Fruit fly (Drosophila melanogaster) whole organism, embryonic: ENCODE data around the gene CG3040.

Source experiments
- BEAF-32 ChIP-seq: fragments of 200-800 bp; sonication (Bioruptor generic); optimal IDR thresholded peaks from 3 replicates; lab custom pipeline; 2017; ENCODE audit warnings: missing biosample characterization, missing genetic modification characterization, mild to moderate bottlenecking, moderate library complexity, missing genetic modification reagents
- BtbVII ChIP-seq: fragments of 200-800 bp; sonication (Bioruptor generic); optimal IDR thresholded peaks from 3 replicates; lab custom pipeline; 2017; ENCODE audit warnings: missing biosample characterization, mild to moderate bottlenecking, missing genetic modification characterization
- CG1024 ChIP-seq: fragments of 200-800 bp; sonication (Bioruptor generic); IDR thresholded peaks from 2 replicates; pipeline ENCODE4 v1.3.6; 2022; ENCODE audit warnings: missing biosample characterization, missing genetic modification characterization
- CG11093 ChIP-seq: fragments of 200-800 bp; sonication (Bioruptor generic); IDR thresholded peaks from 3 replicates; pipeline ENCODE4 v1.3.6; 2022; ENCODE audit warnings: missing biosample characterization, missing genetic modification characterization
- CG12391 ChIP-seq: fragments of 200-800 bp; sonication (Bioruptor generic); optimal IDR thresholded peaks from 3 replicates; lab custom pipeline; 2018; ENCODE audit warnings: missing biosample characterization, mild to moderate bottlenecking, missing genetic modification characterization, moderate library complexity
- CG13775 ChIP-seq: fragments of 200-800 bp; sonication (Bioruptor generic); optimal IDR thresholded peaks from 3 replicates; lab custom pipeline; 2017; ENCODE audit warnings: missing biosample characterization, mild to moderate bottlenecking, missing genetic modification characterization
- CG15479 ChIP-seq: fragments of 200-800 bp; sonication (Bioruptor generic); optimal IDR thresholded peaks from 3 replicates; lab custom pipeline; 2019; ENCODE audit warnings: missing biosample characterization, mild to moderate bottlenecking, missing genetic modification characterization, moderate library complexity
- CG15514 ChIP-seq: fragments of 200-800 bp; sonication (Bioruptor generic); optimal IDR thresholded peaks from 3 replicates; lab custom pipeline; 2017; ENCODE audit warnings: missing biosample characterization, missing genetic modification characterization, mild to moderate bottlenecking, moderate library complexity, missing genetic modification reagents
- CG18599 ChIP-seq: fragments of 200-800 bp; sonication (Bioruptor generic); optimal IDR thresholded peaks from 3 replicates; lab custom pipeline; 2017; ENCODE audit warnings: missing biosample characterization, missing genetic modification characterization, mild to moderate bottlenecking, moderate library complexity, missing genetic modification reagents
- CG2678 ChIP-seq: fragments of 200-800 bp; sonication (Bioruptor generic); optimal IDR thresholded peaks from 3 replicates; lab custom pipeline; 2019; ENCODE audit warnings: missing biosample characterization, mild to moderate bottlenecking, missing genetic modification characterization, moderate library complexity
- CG2712 ChIP-seq: fragments of 200-800 bp; optimal IDR thresholded peaks from 3 replicates; lab custom pipeline; 2019; ENCODE audit warnings: missing biosample characterization, mild to moderate bottlenecking, missing genetic modification characterization, moderate library complexity
- CG2875 ChIP-seq: fragments of 200-800 bp; sonication (Bioruptor generic); optimal IDR thresholded peaks from 2 replicates; lab custom pipeline; 2017; ENCODE audit warnings: missing biosample characterization, mild to moderate bottlenecking, missing genetic modification characterization, missing genetic modification reagents
- CG3163 ChIP-seq: fragments of 200-800 bp; sonication (Bioruptor generic); optimal IDR thresholded peaks from 3 replicates; lab custom pipeline; 2016; ENCODE audit warnings: missing biosample characterization, missing genetic modification characterization
- CG33213 ChIP-seq: fragments of 200-800 bp; sonication (Bioruptor generic); optimal IDR thresholded peaks from 3 replicates; lab custom pipeline; 2016; ENCODE audit warnings: missing biosample characterization, missing genetic modification characterization
- CG4282 ChIP-seq: fragments of 200-800 bp; sonication (Bioruptor generic); optimal IDR thresholded peaks from 2 replicates; lab custom pipeline; 2016; ENCODE audit warnings: missing biosample characterization, missing genetic modification characterization
- CG4617 ChIP-seq: fragments of 200-800 bp; sonication (Bioruptor generic); optimal IDR thresholded peaks from 3 replicates; lab custom pipeline; 2016; ENCODE audit warnings: missing biosample characterization, missing genetic modification characterization, borderline replicate concordance
- CG7839 ChIP-seq: fragments of 200-800 bp; sonication (Bioruptor generic); optimal IDR thresholded peaks from 3 replicates; lab custom pipeline; 2018; ENCODE audit warnings: missing biosample characterization, mild to moderate bottlenecking, missing genetic modification characterization, moderate library complexity
- D ChIP-seq, 2 experiments: fragments of 200-800 bp in 1 of 2; fragments of >200 bp in 1 of 2; sonication (Bioruptor generic) in 1 of 2; optimal IDR thresholded peaks; 2 replicates in 1 of 2; 3 replicates in 1 of 2; lab custom pipeline; 2017; ENCODE audit warnings: mild to moderate bottlenecking in 1 of 2, missing biosample characterization in 1 of 2, missing genetic modification characterization in 1 of 2, missing genetic modification reagents in 1 of 2
- Dip2 ChIP-seq: fragments of 200-800 bp; sonication (Bioruptor generic); IDR thresholded peaks from 2 replicates; pipeline ENCODE4 v1.3.6; 2022; ENCODE audit warnings: missing biosample characterization, missing genetic modification characterization
- Dp ChIP-seq: fragments of 200-800 bp; sonication (Bioruptor generic); optimal IDR thresholded peaks from 2 replicates; lab custom pipeline; 2018; ENCODE audit warnings: missing biosample characterization, mild to moderate bottlenecking, missing genetic modification characterization, moderate library complexity
- Eip74EF ChIP-seq, 2 experiments: fragments of 200-800 bp in 1 of 2; fragments of >200 bp in 1 of 2; sonication (Bioruptor generic) in 1 of 2; optimal IDR thresholded peaks; 2 replicates each; lab custom pipeline; 2017 to 2019; ENCODE audit warnings: missing biosample characterization in 2 of 2, missing genetic modification characterization in 2 of 2, mild to moderate bottlenecking in 1 of 2, moderate library complexity in 1 of 2
- HHEX ChIP-seq: fragments of 200-800 bp; sonication (Bioruptor generic); optimal IDR thresholded peaks from 3 replicates; lab custom pipeline; 2017; ENCODE audit warnings: missing biosample characterization, mild to moderate bottlenecking, missing genetic modification characterization, missing genetic modification reagents
- Hey ChIP-seq: fragments of 200-800 bp; sonication (Bioruptor generic); optimal IDR thresholded peaks from 3 replicates; lab custom pipeline; 2018; ENCODE audit warnings: missing biosample characterization, mild to moderate bottlenecking, missing genetic modification characterization
- Hr51 ChIP-seq, 2 experiments: fragments of 200-800 bp; sonication (Bioruptor generic); optimal IDR thresholded peaks; 2 replicates in 1 of 2; 3 replicates in 1 of 2; lab custom pipeline; 2016 to 2018; ENCODE audit warnings: missing biosample characterization in 2 of 2, missing genetic modification characterization in 2 of 2, mild to moderate bottlenecking in 1 of 2, moderate library complexity in 1 of 2
- Hsf ChIP-seq: fragments of 200-800 bp; sonication (Bioruptor generic); optimal IDR thresholded peaks from 3 replicates; lab custom pipeline; 2016; ENCODE audit warnings: missing biosample characterization, missing genetic modification characterization
- Mrtf ChIP-seq: fragments of 200-800 bp; sonication (Bioruptor generic); IDR thresholded peaks from 3 replicates; pipeline ENCODE4 v1.3.6; 2022; ENCODE audit warnings: missing biosample characterization, missing genetic modification characterization
- Rx ChIP-seq: fragments of 200-800 bp; sonication (Bioruptor generic); IDR thresholded peaks from 2 replicates; pipeline ENCODE4 v1.3.6; 2022; ENCODE audit warnings: missing biosample characterization, missing genetic modification characterization
- Sry-β ChIP-seq: fragments of 200-800 bp; sonication (Bioruptor generic); optimal IDR thresholded peaks from 2 replicates; lab custom pipeline; 2018; ENCODE audit warnings: missing biosample characterization, mild to moderate bottlenecking, missing genetic modification characterization, moderate library complexity
- Tbp ChIP-seq: fragments of >200 bp; optimal IDR thresholded peaks from 2 replicates; lab custom pipeline; 2018; ENCODE audit warnings: missing biosample characterization, missing genetic modification characterization
- YL-1 ChIP-seq: fragments of 200-800 bp; sonication (Bioruptor generic); optimal IDR thresholded peaks from 3 replicates; lab custom pipeline; 2017; ENCODE audit warnings: missing biosample characterization, mild to moderate bottlenecking, missing genetic modification characterization
- al ChIP-seq: fragments of 200-800 bp; sonication (Bioruptor generic); IDR thresholded peaks from 2 replicates; pipeline ENCODE4 v1.3.6; 2022; ENCODE audit warnings: missing biosample characterization, missing genetic modification characterization
- ato ChIP-seq: fragments of 200-800 bp; sonication (Bioruptor generic); IDR thresholded peaks from 2 replicates; pipeline ENCODE4 v1.3.6; 2022; ENCODE audit warnings: missing biosample characterization, missing genetic modification characterization; ENCODE audit not compliant: partially characterized antibody
- bsh ChIP-seq, 2 experiments: fragments of 200-800 bp; sonication (Bioruptor generic); optimal IDR thresholded peaks; 2 replicates each; lab custom pipeline; 2017 to 2018; ENCODE audit warnings: mild to moderate bottlenecking in 2 of 2, missing biosample characterization in 2 of 2, missing genetic modification characterization in 2 of 2, moderate library complexity in 1 of 2
- dati ChIP-seq: fragments of 200-800 bp; sonication (Bioruptor generic); IDR thresholded peaks from 2 replicates; pipeline ENCODE4 v1.3.6; 2022; ENCODE audit warnings: missing biosample characterization, missing genetic modification characterization
- disco-r ChIP-seq: fragments of 200-800 bp; sonication (Bioruptor generic); optimal IDR thresholded peaks from 2 replicates; lab custom pipeline; 2016; ENCODE audit warnings: missing biosample characterization, missing genetic modification characterization
- gce ChIP-seq: fragments of 200-800 bp; sonication (Bioruptor generic); IDR thresholded peaks from 3 replicates; pipeline ENCODE4 v1.3.6; 2022; ENCODE audit warnings: missing biosample characterization, missing genetic modification characterization
- gsb-n ChIP-seq: fragments of 200-800 bp; sonication (Bioruptor generic); optimal IDR thresholded peaks from 3 replicates; lab custom pipeline; 2018; ENCODE audit warnings: missing biosample characterization, mild to moderate bottlenecking, missing genetic modification characterization
- lmd ChIP-seq: fragments of 200-800 bp; sonication (Bioruptor generic); IDR thresholded peaks from 2 replicates; pipeline ENCODE4 v1.3.6; 2022; ENCODE audit warnings: missing biosample characterization, missing genetic modification characterization
- maf-S ChIP-seq: fragments of 200-800 bp; sonication (Bioruptor generic); optimal IDR thresholded peaks from 2 replicates; lab custom pipeline; 2016; ENCODE audit warnings: missing biosample characterization, missing genetic modification characterization
- nmo ChIP-seq: fragments of 200-800 bp; sonication (Bioruptor generic); optimal IDR thresholded peaks from 2 replicates; lab custom pipeline; 2018; ENCODE audit warnings: missing biosample characterization, mild to moderate bottlenecking, missing genetic modification characterization, moderate library complexity
- nom ChIP-seq: fragments of 200-800 bp; sonication (Bioruptor generic); optimal IDR thresholded peaks from 2 replicates; lab custom pipeline; 2017; ENCODE audit warnings: missing biosample characterization, missing genetic modification characterization, mild to moderate bottlenecking, moderate library complexity, missing genetic modification reagents
- oc ChIP-seq: fragments of 200-800 bp; sonication (Bioruptor generic); optimal IDR thresholded peaks from 2 replicates; lab custom pipeline; 2018; ENCODE audit warnings: missing biosample characterization, mild to moderate bottlenecking, missing genetic modification characterization, moderate library complexity
- p53 ChIP-seq: fragments of 200-800 bp; sonication (Bioruptor generic); optimal IDR thresholded peaks from 2 replicates; lab custom pipeline; 2016; ENCODE audit warnings: missing biosample characterization, missing genetic modification characterization
- row ChIP-seq: fragments of 200-800 bp; sonication (Bioruptor generic); IDR thresholded peaks from 3 replicates; pipeline ENCODE4 v1.3.6; 2022; ENCODE audit warnings: missing biosample characterization, missing genetic modification characterization
- sens ChIP-seq: fragments of 200-800 bp; sonication (Bioruptor generic); peaks from one replicate; lab custom pipeline; 2016; ENCODE audit warnings: missing biosample characterization, missing genetic modification characterization
- shn ChIP-seq: fragments of 200-800 bp; sonication (Bioruptor generic); optimal IDR thresholded peaks from 3 replicates; lab custom pipeline; 2016; ENCODE audit warnings: missing biosample characterization, missing genetic modification characterization
- tin ChIP-seq: fragments of 200-800 bp; sonication (Bioruptor generic); optimal IDR thresholded peaks from 3 replicates; lab custom pipeline; 2016; ENCODE audit warnings: missing biosample characterization, missing genetic modification characterization

Gene CG3040

DNA sequence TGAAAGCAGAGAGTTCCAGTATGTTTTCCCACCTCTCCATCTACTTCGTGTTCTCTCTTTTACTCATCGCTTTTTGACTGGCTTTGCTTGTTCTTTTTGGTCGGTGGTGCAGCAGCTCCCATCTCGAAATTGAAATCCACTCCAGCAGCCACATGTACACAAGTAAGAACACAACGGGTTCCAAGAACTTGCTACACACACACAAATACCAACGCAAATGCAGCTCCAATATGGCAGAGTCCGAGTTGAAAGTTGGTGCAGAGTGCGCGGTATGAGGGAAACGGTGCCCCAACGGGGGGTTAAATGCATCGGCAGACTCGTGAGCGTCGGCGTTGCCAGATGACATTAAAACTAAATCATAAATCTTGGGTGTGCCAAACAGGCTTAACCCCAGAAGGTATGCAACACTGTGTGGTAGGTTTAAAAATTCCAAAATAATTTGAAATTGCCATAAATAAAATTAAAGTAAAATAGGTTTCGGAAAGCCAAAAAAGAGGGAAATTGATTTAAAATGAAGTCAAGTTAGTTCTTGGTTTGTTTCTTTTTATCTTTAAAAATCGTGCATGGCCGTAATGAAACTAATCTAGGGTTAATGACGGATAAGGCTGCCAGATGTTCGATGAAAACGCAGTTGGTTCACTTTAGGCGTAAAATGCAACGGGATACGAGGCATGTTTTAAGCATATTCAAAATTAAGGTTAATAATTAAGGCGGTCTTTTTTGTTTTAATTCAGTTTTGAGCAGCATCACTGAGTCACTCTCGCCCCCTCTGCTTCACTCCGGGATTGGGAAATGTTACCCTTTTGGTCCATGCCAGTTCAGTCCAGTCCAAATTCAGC lies 24.7 kb upstream of the CG3040 start (continued):
- TF ChIP-seq row (GFP tag; lab: Robert Waterston, UW) (peak; percentile 40; the same call in 2 of the 3 replicates), CG2875 (GFP tag; lab: Kevin White, UChicago) (no peak), Hr51 (GFP tag; optimal IDR thresholded peaks at IDR 0.05; lab: Kevin White, UChicago) (peak in 1 of 2 experiments; percentile 21), disco-r (GFP tag; lab: Kevin White, UChicago) (no peak), CG15479 (GFP tag; lab: Kevin White, UChicago) (peak; percentile 5), ato (GFP tag; lab: Robert Waterston, UW) (no peak), Eip74EF (GFP tag; optimal IDR thresholded peaks at IDR 0.05; lab: Kevin White, UChicago) (no peak), CG2678 (tag; lab: Kevin White, UChicago) (peak; percentile 38), CG7839 (peak; percentile 10), BEAF-32 (peak; percentile 35), al (GFP tag; lab: Robert Waterston, UW) (no peak), CG4282 (GFP tag; lab: Kevin White, UChicago) (no peak), maf-S (GFP tag; lab: Kevin White, UChicago) (no peak), HHEX (GFP tag; lab: Kevin White, UChicago) (no peak), CG11093 (GFP tag; lab: Robert Waterston, UW) (0 out of 3 replicates have a peak, but pooled peaks have one; percentile 38), nom (GFP tag; lab: Kevin White, UChicago) (peak; percentile 1), Hsf (GFP tag; lab: Kevin White, UChicago) (no peak), dati (no peak), Sry-β (GFP tag; lab: Kevin White, UChicago) (peak; percentile 30), CG2712 (tag; lab: Kevin White, UChicago) (peak; percentile 47), Tbp (GFP tag; lab: Kevin White, UChicago) (no peak), BtbVII (GFP tag; lab: Kevin White, UChicago) (peak; percentile 15), Mrtf (GFP tag; lab: Robert Waterston, UW) (no peak), CG13775 (GFP tag; lab: Kevin White, UChicago) (peak; percentile 24), sens (GFP tag; lab: Kevin White, UChicago) (peak; percentile 71), CG12391 (tag; lab: Kevin White, UChicago) (peak; percentile 54), bsh (GFP tag; optimal IDR thresholded peaks at IDR 0.05; lab: Kevin White, UChicago) (peak; percentile 41 to 55), D (optimal IDR thresholded peaks at IDR 0.05; lab: Kevin White, UChicago) (no peak), D (GFP tag; optimal IDR thresholded peaks at IDR 0.05; lab: Kevin White, UChicago) (peak; percentile 42), CG18599 (GFP tag; lab: Kevin White, UChicago) (no peak), oc (tag; lab: Kevin White, UChicago) (peak; percentile 12), Hey (tag; lab: Kevin White, UChicago) (no peak), nmo (GFP tag; lab: Kevin White, UChicago) (peak; percentile 46), gce (no peak), CG15514 (GFP tag; lab: Kevin White, UChicago) (no peak), Dp (GFP tag; lab: Kevin White, UChicago) (no peak), lmd (0 out of 2 replicates have a peak, but pooled peaks have one; percentile 14), YL-1 (GFP tag; lab: Kevin White, UChicago) (no peak), shn (GFP tag; lab: Kevin White, UChicago) (no peak), p53 (GFP tag; lab: Kevin White, UChicago) (no peak), gsb-n (tag; lab: Kevin White, UChicago) (no peak), tin (GFP tag; lab: Kevin White, UChicago) (no peak), Dip2 (no peak), CG3163 (no peak), CG33213 (no peak), CG4617 (no peak), Rx (GFP tag; lab: Robert Waterston, UW) (no peak), CG1024 (GFP tag; lab: Robert Waterston, UW) (no peak)
